Worm (Caenorhabditis elegans) whole organism, mixed stage, embryonic: Measurements from ENCODE around the gene H40L08.8.

Experiments
- M03D4.4 ChIP-seq: sonication (generic microtip); optimal IDR thresholded peaks from 2 replicates; lab custom pipeline; 2017; ENCODE audit warnings: mild to moderate bottlenecking, missing genetic modification characterization, missing compliant biosample characterization
- bed-3 ChIP-seq: fragments of 200-800 bp; sonication (Bioruptor generic); optimal IDR thresholded peaks from 3 replicates; lab custom pipeline; 2018; ENCODE audit warnings: mild to moderate bottlenecking, missing genetic modification characterization, moderate library complexity, missing compliant biosample characterization
- blmp-1 ChIP-seq: fragments of 150-350 bp; optimal IDR thresholded peaks from 2 replicates; lab custom pipeline; 2014; ENCODE audit warnings: missing biosample characterization, missing genetic modification characterization
- ceh-39 ChIP-seq: fragments of 150-350 bp; optimal IDR thresholded peaks from 2 replicates; lab custom pipeline; 2014; ENCODE audit warnings: missing biosample characterization, missing genetic modification characterization
- ceh-83 ChIP-seq: fragments of 200-800 bp; sonication (Bioruptor generic); optimal IDR thresholded peaks from 2 replicates; lab custom pipeline; 2018; ENCODE audit warnings: mild to moderate bottlenecking, missing genetic modification characterization, missing compliant biosample characterization
- ces-1 ChIP-seq: fragments of 150-350 bp; optimal IDR thresholded peaks from 2 replicates; lab custom pipeline; 2014; ENCODE audit warnings: missing biosample characterization, missing genetic modification reagents, missing genetic modification characterization
- cnd-1 ChIP-seq: fragments of 200-800 bp; sonication (Bioruptor generic); optimal IDR thresholded peaks from 2 replicates; lab custom pipeline; 2018; ENCODE audit warnings: mild to moderate bottlenecking, missing genetic modification characterization, missing compliant biosample characterization
- drap-1 ChIP-seq: fragments of 200-800 bp; sonication (Bioruptor generic); optimal IDR thresholded peaks from 3 replicates; lab custom pipeline; 2018; ENCODE audit warnings: mild to moderate bottlenecking, missing genetic modification characterization, missing compliant biosample characterization
- elt-1 ChIP-seq: sonication (generic microtip); optimal IDR thresholded peaks from 2 replicates; lab custom pipeline; 2017; ENCODE audit warnings: missing genetic modification characterization, mild to moderate bottlenecking, missing compliant biosample characterization, antibody characterized with exemption, moderate library complexity, borderline replicate concordance; ENCODE audit not compliant: insufficient read depth
- elt-3 ChIP-seq: fragments of 150-350 bp; optimal IDR thresholded peaks from 2 replicates; lab custom pipeline; 2014; ENCODE audit warnings: missing biosample characterization, missing genetic modification characterization
- flh-1 ChIP-seq: fragments of 200-800 bp; sonication (Bioruptor generic); optimal IDR thresholded peaks from 2 replicates; lab custom pipeline; 2018; ENCODE audit warnings: mild to moderate bottlenecking, missing genetic modification characterization, moderate library complexity, missing compliant biosample characterization
- ham-2 ChIP-seq: fragments of 200-800 bp; sonication (Bioruptor generic); optimal IDR thresholded peaks from 2 replicates; lab custom pipeline; 2018; ENCODE audit warnings: mild to moderate bottlenecking, missing genetic modification characterization, missing compliant biosample characterization
- hlh-1 ChIP-seq: fragments of 150-350 bp; optimal IDR thresholded peaks from 2 replicates; lab custom pipeline; 2014; ENCODE audit warnings: missing biosample characterization, missing genetic modification reagents, missing genetic modification characterization
- lin-13 ChIP-seq: fragments of 150-350 bp; optimal IDR thresholded peaks from 2 replicates; lab custom pipeline; 2014; ENCODE audit warnings: missing biosample characterization, missing genetic modification characterization
- lin-32 ChIP-seq: fragments of 200-800 bp; sonication (Bioruptor generic); optimal IDR thresholded peaks from 2 replicates; lab custom pipeline; 2018; ENCODE audit warnings: mild to moderate bottlenecking, missing genetic modification characterization, missing compliant biosample characterization
- lsy-2 ChIP-seq: fragments of 150-350 bp; optimal IDR thresholded peaks from 2 replicates; lab custom pipeline; 2014; ENCODE audit warnings: missing biosample characterization, missing genetic modification characterization
- mep-1 ChIP-seq: fragments of 150-350 bp; optimal IDR thresholded peaks from 2 replicates; lab custom pipeline; 2017; ENCODE audit warnings: missing biosample characterization, missing genetic modification reagents, missing genetic modification characterization, inconsistent platforms
- mls-2 ChIP-seq: sonication (generic microtip); optimal IDR thresholded peaks from 2 replicates; lab custom pipeline; 2016; ENCODE audit warnings: mild to moderate bottlenecking, missing genetic modification characterization, moderate library complexity, missing compliant biosample characterization
- nhr-12 ChIP-seq: fragments of 150-350 bp; optimal IDR thresholded peaks from 2 replicates; lab custom pipeline; 2014; ENCODE audit warnings: missing biosample characterization, missing genetic modification characterization
- nhr-2 ChIP-seq: fragments of 150-350 bp; optimal IDR thresholded peaks from 2 replicates; lab custom pipeline; 2014; ENCODE audit warnings: missing biosample characterization, missing genetic modification characterization
- nhr-237 ChIP-seq: fragments of 150-350 bp; optimal IDR thresholded peaks from 2 replicates; lab custom pipeline; 2014; ENCODE audit warnings: missing biosample characterization, missing genetic modification characterization
- nhr-28 ChIP-seq: fragments of 150-350 bp; optimal IDR thresholded peaks from 2 replicates; lab custom pipeline; 2014; ENCODE audit warnings: missing biosample characterization, missing genetic modification characterization
- nhr-76 ChIP-seq: sonication (generic microtip); optimal IDR thresholded peaks from 2 replicates; lab custom pipeline; 2017; ENCODE audit warnings: missing biosample characterization, missing genetic modification characterization
- pha-4 ChIP-seq: fragments of 150-350 bp; optimal IDR thresholded peaks from 2 replicates; lab custom pipeline; 2018; ENCODE audit warnings: missing biosample characterization, missing genetic modification reagents, missing genetic modification characterization
- sem-2 ChIP-seq: fragments of 200-800 bp; sonication (Bioruptor generic); optimal IDR thresholded peaks from 2 replicates; lab custom pipeline; 2018; ENCODE audit warnings: mild to moderate bottlenecking, missing genetic modification characterization, missing compliant biosample characterization
- snpc-4 ChIP-seq: fragments of 150-350 bp; optimal IDR thresholded peaks from 2 replicates; lab custom pipeline; 2014; ENCODE audit warnings: missing biosample characterization, missing genetic modification characterization
- tbx-8 ChIP-seq: fragments of 200-800 bp; sonication (Bioruptor generic); optimal IDR thresholded peaks from 2 replicates; lab custom pipeline; 2018; ENCODE audit warnings: mild to moderate bottlenecking, missing genetic modification characterization, moderate library complexity, missing compliant biosample characterization
- unc-120 ChIP-seq: sonication (generic microtip); optimal IDR thresholded peaks from 2 replicates; lab custom pipeline; 2017; ENCODE audit warnings: missing genetic modification characterization, missing compliant biosample characterization; ENCODE audit not compliant: poor library complexity, severe bottlenecking
- unc-39 ChIP-seq: fragments of 150-350 bp; optimal IDR thresholded peaks from 2 replicates; lab custom pipeline; 2014; ENCODE audit warnings: missing biosample characterization, missing genetic modification characterization
- unc-62 ChIP-seq: fragments of 150-350 bp; optimal IDR thresholded peaks from 2 replicates; lab custom pipeline; 2014; ENCODE audit warnings: missing biosample characterization, missing genetic modification reagents, missing genetic modification characterization
- zip-8 ChIP-seq: fragments of 150-350 bp; optimal IDR thresholded peaks from 2 replicates; lab custom pipeline; 2014; ENCODE audit warnings: missing biosample characterization, missing genetic modification characterization
- ztf-11 ChIP-seq: fragments of 150-350 bp; optimal IDR thresholded peaks from 2 replicates; lab custom pipeline; 2014; ENCODE audit warnings: missing biosample characterization, missing genetic modification characterization

H40L08.8 gene

ce11 chrX:15079406-15079805, 2.0 kb upstream of the H40L08.8 start:
- no peak for TF ChIP-seq unc-39
- TF ChIP-seq ceh-83 (GFP tag; lab: Kevin White, UChicago): no peak
- TF ChIP-seq lin-13 (tag; lab: Kevin White, UChicago): no peak
- no peak for TF ChIP-seq hlh-1
- TF ChIP-seq snpc-4 (tag; lab: Kevin White, UChicago): no peak
- TF ChIP-seq ham-2 (GFP tag; lab: Kevin White, UChicago): no peak
- no peak for TF ChIP-seq bed-3 (GFP tag; lab: Kevin White, UChicago)
- TF ChIP-seq nhr-76 (tag; lab: Kevin White, UChicago): no peak
- TF ChIP-seq lin-32 (GFP tag; lab: Kevin White, UChicago): no peak
- no peak for TF ChIP-seq sem-2 (GFP tag; lab: Kevin White, UChicago)
- no peak for TF ChIP-seq drap-1 (GFP tag; lab: Kevin White, UChicago)
- no peak for TF ChIP-seq unc-120 (tag; lab: Kevin White, UChicago)
- no peak for TF ChIP-seq elt-3 (tag; lab: Kevin White, UChicago)
- TF ChIP-seq nhr-12 (tag; lab: Kevin White, UChicago): no peak

ce11 chrX:15078276-15078675, 843 bp upstream of the H40L08.8 start:
- TF ChIP-seq lsy-2 (no peak), blmp-1 (tag; lab: Kevin White, UChicago) (no peak), ham-2 (GFP tag; lab: Kevin White, UChicago) (no peak), lin-13 (tag; lab: Kevin White, UChicago) (no peak), elt-3 (tag; lab: Kevin White, UChicago) (no peak)

ce11 chrX:15076909-15077308, 524 bp downstream of the H40L08.8 start:
- TF ChIP-seq flh-1: no peak
- no peak for TF ChIP-seq cnd-1
- no peak for TF ChIP-seq drap-1 (GFP tag; lab: Kevin White, UChicago)
- TF ChIP-seq ztf-11 (tag; lab: Kevin White, UChicago): no peak
- TF ChIP-seq pha-4 (tag; lab: Kevin White, UChicago): no peak
- TF ChIP-seq unc-62 (GFP tag; lab: Kevin White, UChicago): no peak
- no peak for TF ChIP-seq mls-2 (tag; lab: Kevin White, UChicago)
- TF ChIP-seq ceh-39 (tag; lab: Kevin White, UChicago): no peak
- TF ChIP-seq nhr-28: no peak
- TF ChIP-seq ces-1: no peak
- TF ChIP-seq M03D4.4 (tag; lab: Kevin White, UChicago): no peak
- no peak for TF ChIP-seq tbx-8 (GFP tag; lab: Kevin White, UChicago)
- no peak for TF ChIP-seq blmp-1 (tag; lab: Kevin White, UChicago)
- no peak for TF ChIP-seq nhr-12 (tag; lab: Kevin White, UChicago)
- no peak for TF ChIP-seq unc-120 (tag; lab: Kevin White, UChicago)

ce11 chrX:15076042-15076565, 1.3 kb downstream of the H40L08.8 start, which contains the start of the genes H40L08.3 and H40L08.9:
H40L08.3 (minus strand) TSS chrX:15076092.
H40L08.9 (minus strand) TSS chrX:15076480.
- TF ChIP-seq nhr-237 (tag; lab: Kevin White, UChicago) (no peak), ham-2 (GFP tag; lab: Kevin White, UChicago) (no peak), unc-62 (GFP tag; lab: Kevin White, UChicago) (peak; percentile 14), mep-1 (tag; lab: Kevin White, UChicago) (no peak), M03D4.4 (tag; lab: Kevin White, UChicago) (no peak), elt-1 (tag; lab: Kevin White, UChicago) (peak; percentile 27), zip-8 (no peak), pha-4 (tag; lab: Kevin White, UChicago) (no peak), lin-13 (tag; lab: Kevin White, UChicago) (no peak), drap-1 (GFP tag; lab: Kevin White, UChicago) (no peak), nhr-76 (tag; lab: Kevin White, UChicago) (no peak)
- TF ChIP-seq, all 35 proteins: peak for 2

- TF ChIP-seq blmp-1 (tag; lab: Kevin White, UChicago) (no peak), unc-120 (tag; lab: Kevin White, UChicago) (no peak), elt-1 (tag; lab: Kevin White, UChicago) (no peak), drap-1 (GFP tag; lab: Kevin White, UChicago) (no peak), flh-1 (no peak), ztf-11 (tag; lab: Kevin White, UChicago) (no peak), nhr-28 (no peak), nhr-2 (tag; lab: Kevin White, UChicago) (no peak), ces-1 (no peak), pha-4 (tag; lab: Kevin White, UChicago) (no peak), mep-1 (tag; lab: Kevin White, UChicago) (no peak), zip-8 (no peak)
Observed at ce11 chrX:15075170-15075569, 2.3 kb downstream of the H40L08.8 start.
